Worm (Caenorhabditis elegans) whole organism, mixed stage, embryonic: ENCODE results near the gene slc-25A18.2.

Experiments
- blmp-1 ChIP-seq: fragments of 150-350 bp; optimal IDR thresholded peaks from 2 replicates; lab custom pipeline; 2014; ENCODE audit warnings: missing biosample characterization, missing genetic modification characterization
- ceh-39 ChIP-seq: fragments of 150-350 bp; optimal IDR thresholded peaks from 2 replicates; lab custom pipeline; 2014; ENCODE audit warnings: missing biosample characterization, missing genetic modification characterization
- ceh-83 ChIP-seq: fragments of 200-800 bp; sonication (Bioruptor generic); optimal IDR thresholded peaks from 2 replicates; lab custom pipeline; 2018; ENCODE audit warnings: mild to moderate bottlenecking, missing genetic modification characterization, missing compliant biosample characterization
- ces-1 ChIP-seq: fragments of 150-350 bp; optimal IDR thresholded peaks from 2 replicates; lab custom pipeline; 2014; ENCODE audit warnings: missing biosample characterization, missing genetic modification reagents, missing genetic modification characterization
- elt-3 ChIP-seq: fragments of 150-350 bp; optimal IDR thresholded peaks from 2 replicates; lab custom pipeline; 2014; ENCODE audit warnings: missing biosample characterization, missing genetic modification characterization
- mab-5 ChIP-seq: fragments of 150-350 bp; optimal IDR thresholded peaks from 2 replicates; lab custom pipeline; 2014; ENCODE audit warnings: missing biosample characterization, missing genetic modification characterization
- nhr-28 ChIP-seq: fragments of 150-350 bp; optimal IDR thresholded peaks from 2 replicates; lab custom pipeline; 2014; ENCODE audit warnings: missing biosample characterization, missing genetic modification characterization
- nhr-76 ChIP-seq: sonication (generic microtip); optimal IDR thresholded peaks from 2 replicates; lab custom pipeline; 2017; ENCODE audit warnings: missing biosample characterization, missing genetic modification characterization
- snpc-4 ChIP-seq: fragments of 150-350 bp; optimal IDR thresholded peaks from 2 replicates; lab custom pipeline; 2014; ENCODE audit warnings: missing biosample characterization, missing genetic modification characterization
- sptf-1 ChIP-seq: sonication (generic microtip); optimal IDR thresholded peaks from 2 replicates; lab custom pipeline; 2017; ENCODE audit warnings: mild to moderate bottlenecking, missing genetic modification characterization, moderate library complexity, missing compliant biosample characterization
- unc-62 ChIP-seq: fragments of 150-350 bp; optimal IDR thresholded peaks from 2 replicates; lab custom pipeline; 2014; ENCODE audit warnings: missing biosample characterization, missing genetic modification reagents, missing genetic modification characterization

- no peak for TF ChIP-seq ces-1
- TF ChIP-seq snpc-4 (tag; lab: Kevin White, UChicago): no peak
- TF ChIP-seq nhr-76 (tag; lab: Kevin White, UChicago): no peak
- no peak for TF ChIP-seq mab-5 (tag; lab: Kevin White, UChicago)
- no peak for TF ChIP-seq ceh-83 (GFP tag; lab: Kevin White, UChicago)
- no peak for TF ChIP-seq elt-3
- TF ChIP-seq blmp-1: no peak
- no peak for TF ChIP-seq unc-62 (GFP tag; lab: Kevin White, UChicago)
- no peak for TF ChIP-seq nhr-28 (tag; lab: Kevin White, UChicago)
- TF ChIP-seq sptf-1 (tag; lab: Kevin White, UChicago): no peak
- TF ChIP-seq ceh-39 (tag; lab: Kevin White, UChicago): no peak
Measured at ce11 chrIV:7460225-7460624, 14.6 kb upstream of the slc-25A18.2 start, which contains the start of gene F13B6.2.
